Worm (Caenorhabditis elegans) whole organism, mixed stage, embryonic: ENCODE data around the gene ZK228.13.

Source experiments
- M03D4.4 ChIP-seq: sonication (generic microtip); optimal IDR thresholded peaks from 2 replicates; lab custom pipeline; 2017; ENCODE audit warnings: mild to moderate bottlenecking, missing genetic modification characterization, missing compliant biosample characterization
- bed-3 ChIP-seq: fragments of 200-800 bp; sonication (Bioruptor generic); optimal IDR thresholded peaks from 3 replicates; lab custom pipeline; 2018; ENCODE audit warnings: mild to moderate bottlenecking, missing genetic modification characterization, moderate library complexity, missing compliant biosample characterization
- blmp-1 ChIP-seq: fragments of 150-350 bp; optimal IDR thresholded peaks from 2 replicates; lab custom pipeline; 2014; ENCODE audit warnings: missing biosample characterization, missing genetic modification characterization
- ceh-43 ChIP-seq: fragments of 200-800 bp; sonication (Bioruptor generic); optimal IDR thresholded peaks from 2 replicates; lab custom pipeline; 2018; ENCODE audit warnings: mild to moderate bottlenecking, missing genetic modification characterization, moderate library complexity, missing compliant biosample characterization
- ceh-83 ChIP-seq: fragments of 200-800 bp; sonication (Bioruptor generic); optimal IDR thresholded peaks from 2 replicates; lab custom pipeline; 2018; ENCODE audit warnings: mild to moderate bottlenecking, missing genetic modification characterization, missing compliant biosample characterization
- ces-1 ChIP-seq: fragments of 150-350 bp; optimal IDR thresholded peaks from 2 replicates; lab custom pipeline; 2014; ENCODE audit warnings: missing biosample characterization, missing genetic modification reagents, missing genetic modification characterization
- drap-1 ChIP-seq: fragments of 200-800 bp; sonication (Bioruptor generic); optimal IDR thresholded peaks from 3 replicates; lab custom pipeline; 2018; ENCODE audit warnings: mild to moderate bottlenecking, missing genetic modification characterization, missing compliant biosample characterization
- elt-1 ChIP-seq: sonication (generic microtip); optimal IDR thresholded peaks from 2 replicates; lab custom pipeline; 2017; ENCODE audit warnings: missing genetic modification characterization, mild to moderate bottlenecking, missing compliant biosample characterization, antibody characterized with exemption, moderate library complexity, borderline replicate concordance; ENCODE audit not compliant: insufficient read depth
- elt-3 ChIP-seq: fragments of 150-350 bp; optimal IDR thresholded peaks from 2 replicates; lab custom pipeline; 2014; ENCODE audit warnings: missing biosample characterization, missing genetic modification characterization
- flh-1 ChIP-seq: fragments of 200-800 bp; sonication (Bioruptor generic); optimal IDR thresholded peaks from 2 replicates; lab custom pipeline; 2018; ENCODE audit warnings: mild to moderate bottlenecking, missing genetic modification characterization, moderate library complexity, missing compliant biosample characterization
- hlh-1 ChIP-seq: fragments of 150-350 bp; optimal IDR thresholded peaks from 2 replicates; lab custom pipeline; 2014; ENCODE audit warnings: missing biosample characterization, missing genetic modification reagents, missing genetic modification characterization
- lin-13 ChIP-seq: fragments of 150-350 bp; optimal IDR thresholded peaks from 2 replicates; lab custom pipeline; 2014; ENCODE audit warnings: missing biosample characterization, missing genetic modification characterization
- lsy-2 ChIP-seq: fragments of 150-350 bp; optimal IDR thresholded peaks from 2 replicates; lab custom pipeline; 2014; ENCODE audit warnings: missing biosample characterization, missing genetic modification characterization
- mab-5 ChIP-seq: fragments of 150-350 bp; optimal IDR thresholded peaks from 2 replicates; lab custom pipeline; 2014; ENCODE audit warnings: missing biosample characterization, missing genetic modification characterization
- mep-1 ChIP-seq: fragments of 150-350 bp; optimal IDR thresholded peaks from 2 replicates; lab custom pipeline; 2017; ENCODE audit warnings: missing biosample characterization, missing genetic modification reagents, missing genetic modification characterization, inconsistent platforms
- mls-2 ChIP-seq: sonication (generic microtip); optimal IDR thresholded peaks from 2 replicates; lab custom pipeline; 2016; ENCODE audit warnings: mild to moderate bottlenecking, missing genetic modification characterization, moderate library complexity, missing compliant biosample characterization
- nhr-12 ChIP-seq: fragments of 150-350 bp; optimal IDR thresholded peaks from 2 replicates; lab custom pipeline; 2014; ENCODE audit warnings: missing biosample characterization, missing genetic modification characterization
- nhr-2 ChIP-seq: fragments of 150-350 bp; optimal IDR thresholded peaks from 2 replicates; lab custom pipeline; 2014; ENCODE audit warnings: missing biosample characterization, missing genetic modification characterization
- nhr-237 ChIP-seq: fragments of 150-350 bp; optimal IDR thresholded peaks from 2 replicates; lab custom pipeline; 2014; ENCODE audit warnings: missing biosample characterization, missing genetic modification characterization
- nhr-76 ChIP-seq: sonication (generic microtip); optimal IDR thresholded peaks from 2 replicates; lab custom pipeline; 2017; ENCODE audit warnings: missing biosample characterization, missing genetic modification characterization
- sem-2 ChIP-seq: fragments of 200-800 bp; sonication (Bioruptor generic); optimal IDR thresholded peaks from 2 replicates; lab custom pipeline; 2018; ENCODE audit warnings: mild to moderate bottlenecking, missing genetic modification characterization, missing compliant biosample characterization
- snpc-4 ChIP-seq: fragments of 150-350 bp; optimal IDR thresholded peaks from 2 replicates; lab custom pipeline; 2014; ENCODE audit warnings: missing biosample characterization, missing genetic modification characterization
- sptf-1 ChIP-seq: sonication (generic microtip); optimal IDR thresholded peaks from 2 replicates; lab custom pipeline; 2017; ENCODE audit warnings: mild to moderate bottlenecking, missing genetic modification characterization, moderate library complexity, missing compliant biosample characterization
- unc-120 ChIP-seq: sonication (generic microtip); optimal IDR thresholded peaks from 2 replicates; lab custom pipeline; 2017; ENCODE audit warnings: missing genetic modification characterization, missing compliant biosample characterization; ENCODE audit not compliant: poor library complexity, severe bottlenecking
- unc-39 ChIP-seq: fragments of 150-350 bp; optimal IDR thresholded peaks from 2 replicates; lab custom pipeline; 2014; ENCODE audit warnings: missing biosample characterization, missing genetic modification characterization
- unc-62 ChIP-seq: fragments of 150-350 bp; optimal IDR thresholded peaks from 2 replicates; lab custom pipeline; 2014; ENCODE audit warnings: missing biosample characterization, missing genetic modification reagents, missing genetic modification characterization
- zip-8 ChIP-seq: fragments of 150-350 bp; optimal IDR thresholded peaks from 2 replicates; lab custom pipeline; 2014; ENCODE audit warnings: missing biosample characterization, missing genetic modification characterization
- ztf-11 ChIP-seq: fragments of 150-350 bp; optimal IDR thresholded peaks from 2 replicates; lab custom pipeline; 2014; ENCODE audit warnings: missing biosample characterization, missing genetic modification characterization

The ZK228.13 gene

ce11 chrV:18506772-18507171 lies 38.8 kb upstream of the ZK228.13 start:
- TF ChIP-seq nhr-76: no peak
- TF ChIP-seq nhr-12 (tag; lab: Kevin White, UChicago): no peak
- TF ChIP-seq mab-5 (tag; lab: Kevin White, UChicago): no peak
- no peak for TF ChIP-seq mls-2 (tag; lab: Kevin White, UChicago)

ce11 chrV:18504610-18505009 lies 36.6 kb upstream of the ZK228.13 start:
- TF ChIP-seq flh-1 (GFP tag; lab: Kevin White, UChicago) (no peak), unc-39 (tag; lab: Kevin White, UChicago) (no peak), mls-2 (tag; lab: Kevin White, UChicago) (no peak), ceh-83 (GFP tag; lab: Kevin White, UChicago) (no peak), elt-3 (no peak), zip-8 (tag; lab: Kevin White, UChicago) (no peak), sem-2 (GFP tag; lab: Kevin White, UChicago) (no peak), ceh-43 (GFP tag; lab: Kevin White, UChicago) (no peak), ztf-11 (tag; lab: Kevin White, UChicago) (no peak)

- TF ChIP-seq ces-1 (peak; percentile 42), flh-1 (GFP tag; lab: Kevin White, UChicago) (no peak)
Measured at ce11 chrV:18491961-18492360, 24.0 kb upstream of the ZK228.13 start, which contains the start of gene slo-1. slo-1 (plus strand) TSS chrV:18492261.

ce11 chrV:18490284-18490832 lies 22.4 kb upstream of the ZK228.13 start:
- TF ChIP-seq nhr-76 (no peak), unc-120 (tag; lab: Kevin White, UChicago) (peak; percentile 90), drap-1 (GFP tag; lab: Kevin White, UChicago) (peak; percentile 71), M03D4.4 (tag; lab: Kevin White, UChicago) (peak; percentile 26), bed-3 (GFP tag; lab: Kevin White, UChicago) (no peak), nhr-2 (no peak), blmp-1 (tag; lab: Kevin White, UChicago) (no peak), unc-62 (GFP tag; lab: Kevin White, UChicago) (peak; percentile 19), ceh-43 (GFP tag; lab: Kevin White, UChicago) (no peak), nhr-237 (tag; lab: Kevin White, UChicago) (no peak), ces-1 (peak; percentile 45), lin-13 (tag; lab: Kevin White, UChicago) (no peak), mls-2 (tag; lab: Kevin White, UChicago) (peak; percentile 17), hlh-1 (tag; lab: Kevin White, UChicago) (peak; percentile 59), sem-2 (GFP tag; lab: Kevin White, UChicago) (no peak)
- TF ChIP-seq, all 35 proteins: peak for 7

- TF ChIP-seq mab-5 (tag; lab: Kevin White, UChicago) (no peak), lsy-2 (tag; lab: Kevin White, UChicago) (no peak), flh-1 (GFP tag; lab: Kevin White, UChicago) (no peak), nhr-2 (no peak)
Measured at ce11 chrV:18487158-18487557, 19.2 kb upstream of the ZK228.13 start, which contains the start of gene Y51A2D.18. Y51A2D.18 (minus strand) TSS chrV:18487258.

- TF ChIP-seq ceh-83 (GFP tag; lab: Kevin White, UChicago) (no peak), lsy-2 (tag; lab: Kevin White, UChicago) (no peak), M03D4.4 (tag; lab: Kevin White, UChicago) (no peak), drap-1 (GFP tag; lab: Kevin White, UChicago) (no peak), bed-3 (GFP tag; lab: Kevin White, UChicago) (no peak), elt-3 (no peak), elt-1 (tag; lab: Kevin White, UChicago) (no peak), mep-1 (tag; lab: Kevin White, UChicago) (no peak), hlh-1 (tag; lab: Kevin White, UChicago) (no peak), unc-62 (GFP tag; lab: Kevin White, UChicago) (no peak), nhr-76 (no peak), flh-1 (GFP tag; lab: Kevin White, UChicago) (no peak), nhr-237 (tag; lab: Kevin White, UChicago) (no peak), nhr-2 (no peak), snpc-4 (tag; lab: Kevin White, UChicago) (no peak), sptf-1 (tag; lab: Kevin White, UChicago) (no peak), ceh-43 (GFP tag; lab: Kevin White, UChicago) (no peak)
Measured at ce11 chrV:18480231-18480630, 12.2 kb upstream of the ZK228.13 start, which contains the start of gene srh-178. srh-178 (minus strand) TSS chrV:18480331.
